Worm (Caenorhabditis elegans): ENCODE measurements around the gene thn-6.

The thn-6 gene

ce11 chrIV:5228619-5229018 is at the start of gene thn-6:
TSS of gene thn-6 (plus strand) at chrIV:5228919.
- no peak for TF ChIP-seq dmd-4 (tag; optimal IDR thresholded peaks at IDR 0.05; ENCODE audit: borderline replicate concordance)
- TF ChIP-seq ceh-22 (tag; optimal IDR thresholded peaks at IDR 0.05): no peak
- TF ChIP-seq ceh-34 (tag; optimal IDR thresholded peaks at IDR 0.05): no peak
- no peak for TF ChIP-seq ztf-16 (tag; optimal IDR thresholded peaks at IDR 0.05)
- TF ChIP-seq pros-1 (tag; optimal IDR thresholded peaks at IDR 0.05): no peak
- TF ChIP-seq C08G9.2 (tag; optimal IDR thresholded peaks at IDR 0.05): no peak
- TF ChIP-seq K02D7.2 (tag; optimal IDR thresholded peaks at IDR 0.05): no peak

ce11 chrIV:5183755-5184166 is 45.0 kb upstream of the thn-6 start, which contains the start of gene W03F8.4:
TSS of gene W03F8.4 (plus strand) at chrIV:5184123.
- no peak for TF ChIP-seq unc-55 (GFP tag; optimal IDR thresholded peaks at IDR 0.05)
- no peak for TF ChIP-seq fkh-6 (tag; optimal IDR thresholded peaks at IDR 0.05)
- TF ChIP-seq tbx-7 (tag; optimal IDR thresholded peaks at IDR 0.05): no peak
- peak; percentile 53 for TF ChIP-seq ceh-18 (tag; optimal IDR thresholded peaks at IDR 0.05)
- no peak for TF ChIP-seq ceh-48 (tag; optimal IDR thresholded peaks at IDR 0.05)
- peak; percentile 37 for TF ChIP-seq K02D7.2 (tag; optimal IDR thresholded peaks at IDR 0.05)
- TF ChIP-seq hlh-8 (tag; optimal IDR thresholded peaks at IDR 0.05): no peak
- TF ChIP-seq gmeb-2 (tag; optimal IDR thresholded peaks at IDR 0.05): no peak
- TF ChIP-seq pha-4 (tag; optimal IDR thresholded peaks at IDR 0.05): no peak
- peak; percentile 16 for TF ChIP-seq sdc-2 (tag; optimal IDR thresholded peaks at IDR 0.05)
- TF ChIP-seq lim-6 (tag; optimal IDR thresholded peaks at IDR 0.05): no peak
- TF ChIP-seq dve-1 (tag; optimal IDR thresholded peaks at IDR 0.05): no peak
- TF ChIP-seq F13H6.1 (tag; optimal IDR thresholded peaks at IDR 0.05): no peak
- peak; percentile 30 for TF ChIP-seq pat-9 (tag; optimal IDR thresholded peaks at IDR 0.05)
- peak; percentile 69 for TF ChIP-seq ref-2 (tag; optimal IDR thresholded peaks at IDR 0.05)
- TF ChIP-seq odd-2 (tag; optimal IDR thresholded peaks at IDR 0.05): no peak
- no peak for TF ChIP-seq ceh-24 (tag; optimal IDR thresholded peaks at IDR 0.05)
- no peak for TF ChIP-seq unc-3 (GFP tag; conservative IDR thresholded peaks at IDR 0.05)
- TF ChIP-seq unc-3 (tag; optimal IDR thresholded peaks at IDR 0.05): peak; percentile 8
- TF ChIP-seq K09A11.1 (tag; optimal IDR thresholded peaks at IDR 0.05; ENCODE audit: insufficient read depth): no peak
- TF ChIP-seq sox-4 (tag; optimal IDR thresholded peaks at IDR 0.05): no peak
- peak; percentile 83 for TF ChIP-seq ceh-30 (tag; optimal IDR thresholded peaks at IDR 0.05)
- TF ChIP-seq Y22D7AL.16 (tag; optimal IDR thresholded peaks at IDR 0.05): no peak
- TF ChIP-seq pha-2 (tag; optimal IDR thresholded peaks at IDR 0.05): peak; percentile 45
- TF ChIP-seq tbx-2 (tag; optimal IDR thresholded peaks at IDR 0.05): peak; percentile 46
- no peak for TF ChIP-seq ztf-16 (tag; optimal IDR thresholded peaks at IDR 0.05)
- no peak for TF ChIP-seq ceh-19 (GFP tag; optimal IDR thresholded peaks at IDR 0.05)
- TF ChIP-seq rnt-1 (tag; optimal IDR thresholded peaks at IDR 0.05): peak; percentile 71
- TF ChIP-seq zip-5 (tag; optimal IDR thresholded peaks at IDR 0.05): peak; percentile 12
- TF ChIP-seq hlh-15 (tag; optimal IDR thresholded peaks at IDR 0.05): no peak
- TF ChIP-seq che-1 (tag; optimal IDR thresholded peaks at IDR 0.05): peak; percentile 37
- TF ChIP-seq C38D4.7 (GFP tag; optimal IDR thresholded peaks at IDR 0.05): no peak
- TF ChIP-seq ceh-2 (tag; optimal IDR thresholded peaks at IDR 0.05): peak; percentile 35
- TF ChIP-seq ceh-9 (tag; optimal IDR thresholded peaks at IDR 0.05): no peak
- TF ChIP-seq hlh-30 (tag; optimal IDR thresholded peaks at IDR 0.05; ENCODE audit: insufficient read depth): no peak
- TF ChIP-seq mec-3 (tag; optimal IDR thresholded peaks at IDR 0.05; ENCODE audit: borderline replicate concordance): no peak
- TF ChIP-seq hlh-13 (GFP tag; optimal IDR thresholded peaks at IDR 0.05): no peak
- TF ChIP-seq elt-2 (tag; optimal IDR thresholded peaks at IDR 0.05): peak; percentile 28
- no peak for TF ChIP-seq pqm-1 (tag; optimal IDR thresholded peaks at IDR 0.05)
- no peak for TF ChIP-seq unc-86 (tag; optimal IDR thresholded peaks at IDR 0.05)
- no peak for TF ChIP-seq syd-9 (tag; optimal IDR thresholded peaks at IDR 0.05)
- TF ChIP-seq pag-3 (tag; optimal IDR thresholded peaks at IDR 0.05; ENCODE audit: borderline replicate concordance): no peak
- 0 out of 2 replicates have a peak, but pooled peaks have one; percentile 57 for TF ChIP-seq ceh-45 (GFP tag; IDR thresholded peaks at IDR 0.05)
- no peak for TF ChIP-seq nhr-232 (tag; optimal IDR thresholded peaks at IDR 0.05)
- TF ChIP-seq lin-11 (tag; optimal IDR thresholded peaks at IDR 0.05): peak; percentile 26
- no peak for TF ChIP-seq ceh-6 (GFP tag; optimal IDR thresholded peaks at IDR 0.05)
